Fruit fly (Drosophila melanogaster) S2 (cell line): ENCODE results near the gene CG3213.
A peak's percentile ranks its signal among the peaks of the same experiment; 100 is the strongest.

ENCODE experiments used
- CG8478 ChIP-seq: fragments of >200 bp; optimal IDR thresholded peaks from 2 replicates; lab custom pipeline; 2018
- CTCF ChIP-seq, 2 experiments: fragments of >200 bp; optimal IDR thresholded peaks; 2 replicates each; lab custom pipeline; 2018

The CG3213 gene

DNA sequence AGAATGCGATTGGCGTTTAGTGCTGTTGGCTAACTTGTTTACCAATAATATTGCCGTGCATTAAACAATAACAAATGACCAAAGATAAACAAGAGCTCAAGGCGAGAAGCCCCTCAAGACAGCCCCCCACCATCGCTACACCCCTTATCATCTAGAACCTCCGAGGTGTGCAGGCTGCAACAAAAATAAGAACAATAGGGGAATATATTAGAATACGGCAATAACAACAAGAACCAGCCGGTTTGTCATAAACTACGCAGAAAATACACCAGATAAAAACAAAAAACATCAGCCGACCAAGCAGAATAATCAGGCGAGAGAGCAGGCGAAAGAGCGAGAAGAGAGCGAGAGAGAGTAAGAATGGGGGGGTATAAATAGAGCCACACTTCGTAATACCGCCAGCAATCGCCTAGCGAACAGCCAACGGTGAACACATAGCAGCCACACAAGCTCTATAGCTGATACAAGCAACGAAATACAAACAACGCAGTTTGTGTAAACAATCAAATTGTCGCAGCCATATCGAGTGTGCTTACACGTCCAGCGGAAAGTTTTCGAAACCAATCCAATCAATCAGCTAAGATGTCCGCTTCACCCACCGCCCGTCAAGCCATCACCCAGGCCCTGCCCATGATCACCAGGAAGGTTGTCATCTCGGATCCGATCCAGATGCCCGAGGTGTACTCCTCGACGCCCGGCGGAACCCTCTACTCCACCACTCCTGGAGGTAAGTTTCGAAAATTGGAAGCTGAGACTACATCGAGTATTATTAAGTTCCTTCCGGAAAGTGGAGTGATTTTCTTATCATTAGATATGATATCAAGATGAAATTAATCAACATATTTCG lies 41.2 kb downstream of the CG3213 start, which contains the start of gene Thor:
Gene Thor, plus strand, starts transcription at position 401 of the 847 bp plus-strand sequence.
- TF ChIP-seq CG8478 (lab: Kevin White, UChicago) (no peak), CTCF (optimal IDR thresholded peaks at IDR 0.05; lab: Kevin White, UChicago) (no peak)

DNA sequence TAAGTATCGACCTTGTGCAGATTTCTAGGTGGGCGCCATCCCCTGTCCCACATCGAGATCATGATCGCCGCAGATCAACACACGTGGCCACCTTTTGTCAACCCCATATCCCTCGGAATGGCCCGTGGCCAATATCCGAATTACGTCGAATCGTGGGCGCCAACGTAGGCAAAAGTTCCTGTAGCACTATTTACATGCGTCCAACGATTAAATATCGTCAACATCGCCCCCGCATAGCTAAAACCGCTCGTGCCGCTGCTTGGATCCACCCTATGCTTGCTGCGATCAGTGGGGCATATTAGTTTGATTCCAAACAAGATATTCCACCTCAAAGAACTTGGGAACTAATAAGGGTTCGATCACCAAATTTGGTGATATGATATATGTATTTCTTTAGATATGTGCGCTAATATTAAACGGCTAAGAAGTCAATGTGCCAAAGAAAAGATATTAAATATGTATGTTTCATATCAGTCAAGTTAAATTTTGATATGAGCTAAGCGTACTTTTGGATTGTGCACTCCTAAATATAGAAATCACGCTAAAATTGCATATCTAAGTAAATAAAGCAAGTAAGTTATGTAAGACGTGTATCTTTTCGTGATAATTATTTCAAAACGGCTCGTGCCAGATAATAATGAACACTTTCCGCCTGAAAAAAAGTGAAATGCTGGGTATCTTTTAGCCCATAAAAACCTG lies 42.2 kb downstream of the CG3213 start:
- TF ChIP-seq CG8478 (lab: Kevin White, UChicago) = no peak
- no peak for TF ChIP-seq CTCF (optimal IDR thresholded peaks at IDR 0.05; lab: Kevin White, UChicago)

DNA sequence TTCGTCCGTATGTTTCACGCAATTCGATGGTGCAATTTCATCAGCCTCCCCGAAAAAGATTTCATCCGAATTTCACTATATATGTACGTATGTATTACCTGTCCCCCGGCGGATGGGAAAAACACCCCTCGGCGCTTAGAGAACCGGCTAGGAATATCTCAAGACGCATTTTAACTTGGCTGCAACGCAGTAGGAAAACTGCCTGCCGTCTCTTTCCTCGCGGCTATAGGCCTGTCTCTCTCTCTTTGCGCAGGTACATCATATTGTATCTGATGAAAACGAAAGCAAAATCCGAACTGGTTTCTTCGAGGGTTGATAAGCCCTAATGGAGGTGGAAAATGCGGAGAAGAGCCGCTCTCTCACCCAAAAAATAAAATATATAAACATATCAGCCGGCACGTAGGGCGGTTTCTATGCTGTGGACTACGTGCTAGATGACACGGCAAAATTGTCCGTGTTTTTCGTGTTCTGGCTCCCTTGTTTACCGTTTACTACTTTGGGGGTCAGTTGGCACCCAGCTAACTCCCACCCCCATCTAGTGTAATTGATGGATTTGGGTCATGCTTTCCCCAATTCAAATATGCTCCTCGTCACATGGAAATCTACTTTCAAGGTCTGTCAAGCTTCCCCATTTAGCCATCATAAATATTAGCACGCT lies 42.9 kb downstream of the CG3213 start:
- TF ChIP-seq CG8478 (lab: Kevin White, UChicago) = no peak

DNA sequence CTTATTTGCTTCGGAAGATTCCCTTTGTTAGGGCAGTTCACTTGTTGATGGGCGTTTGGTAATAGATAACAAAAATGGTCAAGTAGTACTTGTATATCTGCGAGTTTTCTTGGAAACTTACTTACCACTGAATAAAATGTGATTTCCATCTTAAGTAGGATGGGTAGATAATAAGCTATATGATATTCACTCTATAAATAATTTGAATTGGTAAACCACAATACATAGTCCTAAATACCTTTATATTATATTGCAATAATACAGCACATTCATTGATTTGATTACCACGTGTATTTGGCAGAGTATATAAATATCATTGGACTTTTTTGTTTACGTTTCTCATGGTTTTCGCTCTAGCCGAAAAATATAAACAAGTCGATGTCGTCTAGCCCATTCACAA lies 43.5 kb downstream of the CG3213 start:
- TF ChIP-seq CG8478 (lab: Kevin White, UChicago) (no peak), CTCF (optimal IDR thresholded peaks at IDR 0.05; lab: Kevin White, UChicago) (no peak)

DNA sequence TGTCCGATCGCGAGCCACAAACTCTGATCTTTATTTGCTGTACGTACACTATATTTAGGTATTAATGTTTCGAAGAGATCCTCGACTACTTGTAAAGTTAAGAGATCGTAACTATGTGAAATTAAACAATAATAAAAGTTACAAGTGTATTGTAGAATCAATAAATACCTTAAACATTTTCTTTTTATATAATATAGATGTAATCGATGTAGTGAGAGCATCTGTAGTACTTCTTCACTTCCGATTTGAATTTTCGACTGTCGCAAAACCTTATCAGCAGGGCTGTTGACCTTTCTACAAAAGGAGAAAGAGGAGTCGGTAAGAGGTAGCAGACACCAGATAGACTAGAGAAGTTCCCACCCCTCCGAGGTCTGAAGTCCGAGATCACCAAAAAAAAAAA lies 44.3 kb downstream of the CG3213 start:
- no peak for TF ChIP-seq CG8478 (lab: Kevin White, UChicago)
- no peak for TF ChIP-seq CTCF (optimal IDR thresholded peaks at IDR 0.05; lab: Kevin White, UChicago)

DNA sequence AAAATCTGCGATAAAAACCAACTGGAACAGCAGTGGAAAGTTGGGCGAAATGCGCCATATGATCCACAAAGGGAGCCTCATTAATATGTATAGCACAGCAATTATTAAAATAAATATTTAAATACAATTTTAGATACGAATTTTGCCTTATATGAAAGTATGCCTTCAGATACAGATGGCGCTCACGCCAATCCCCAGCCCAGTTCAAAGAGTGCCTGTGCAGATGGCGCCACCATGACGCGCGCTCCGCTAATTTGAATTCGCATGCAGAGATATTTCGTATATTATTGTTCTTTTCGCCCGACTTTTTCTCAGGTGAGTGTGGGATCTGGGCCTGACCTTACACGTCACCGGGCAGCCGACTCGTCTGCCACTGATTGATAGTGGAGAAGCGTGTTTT lies 47.2 kb downstream of the CG3213 start, which contains the start of gene Pgant4:
Gene Pgant4, plus strand, starts transcription at position 362 of the 400 bp plus-strand sequence.
- TF ChIP-seq CTCF (optimal IDR thresholded peaks at IDR 0.05; lab: Kevin White, UChicago) (peak; percentile 89 to 95), CG8478 (lab: Kevin White, UChicago) (no peak)

DNA sequence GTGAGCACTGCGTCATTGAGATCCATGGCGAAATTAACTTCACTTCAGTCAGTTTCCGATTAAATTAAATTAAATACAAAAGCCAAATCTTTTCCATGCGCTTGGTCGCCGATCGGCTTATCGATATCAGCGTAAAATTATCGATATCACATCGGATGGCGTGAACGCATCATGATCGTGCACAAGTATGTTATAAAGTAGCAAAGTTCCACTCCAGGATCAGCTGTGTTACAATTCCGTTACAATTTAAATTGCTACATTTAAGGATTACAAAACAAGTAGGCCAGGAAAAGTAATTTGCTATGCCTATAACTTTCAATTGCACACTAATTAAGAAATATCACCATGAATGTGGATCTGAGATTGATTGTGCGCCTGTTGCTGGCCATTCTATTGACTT lies 49.6 kb downstream of the CG3213 start, which contains the start of the genes Pif1 and CG31776:
Gene Pif1, minus strand, starts transcription at position 136 of the 400 bp plus-strand sequence.
Gene CG31776, plus strand, starts transcription at position 314 of the 400 bp plus-strand sequence.
- TF ChIP-seq CTCF (optimal IDR thresholded peaks at IDR 0.05; lab: Kevin White, UChicago) = peak; percentile 60 to 66
- TF ChIP-seq CG8478 (lab: Kevin White, UChicago) = no peak
